Fruit fly (Drosophila melanogaster) whole organism: Measurements from ENCODE around the gene Klp61F.

Experiments
- Dll ChIP-seq: fragments of >200 bp; optimal IDR thresholded peaks from 2 replicates; lab custom pipeline; 2017
- EcR ChIP-seq, 2 experiments: fragments of >200 bp; optimal IDR thresholded peaks; 2 replicates each; lab custom pipeline; 2017; ENCODE audit warnings: missing biosample characterization in 2 of 2, missing genetic modification characterization in 2 of 2, missing genetic modification reagents in 2 of 2
- pan ChIP-seq: fragments of >200 bp; optimal IDR thresholded peaks from 2 replicates; lab custom pipeline; 2017
- psq ChIP-seq: fragments of >200 bp; optimal IDR thresholded peaks from 2 replicates; lab custom pipeline; 2017
- usp ChIP-seq: fragments of >200 bp; optimal IDR thresholded peaks from 2 replicates; lab custom pipeline; 2017; ENCODE audit warnings: missing biosample characterization, missing genetic modification characterization, mixed read lengths

dm6 chr3L:1227303-1227797 is 18.4 kb downstream of the Klp61F start, which contains the start of gene LysS:
- TF ChIP-seq pan (lab: Kevin White, UChicago) (no peak), Dll (lab: Kevin White, UChicago) (no peak), usp (no peak), EcR (GFP tag; optimal IDR thresholded peaks at IDR 0.05; lab: Kevin White, UChicago) (no peak), psq (lab: Kevin White, UChicago) (no peak)
